Worm (Caenorhabditis elegans): Measurements from ENCODE around the gene atg-4.2.

The atg-4.2 gene

DNA sequence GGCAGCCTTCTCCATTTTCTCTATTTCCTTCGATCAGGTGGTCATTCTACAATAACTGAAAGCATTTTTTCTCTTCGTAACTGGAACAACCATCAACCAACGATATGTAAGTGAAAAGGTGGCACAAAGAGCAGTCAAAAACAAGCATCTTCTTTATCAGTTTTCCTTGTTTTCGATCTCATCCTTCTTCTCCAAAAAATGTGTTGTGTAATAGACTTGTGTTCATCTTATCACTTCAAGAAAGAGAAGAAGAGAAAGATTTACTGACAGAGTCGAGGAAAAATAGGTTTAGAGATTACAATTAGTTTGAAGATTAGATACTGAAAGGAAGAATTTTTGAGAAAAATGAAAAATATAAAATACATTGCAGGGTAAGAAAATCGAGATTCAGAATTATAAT is 22.5 kb upstream of the atg-4.2 start:
- TF ChIP-seq tra-4 (tag; optimal IDR thresholded peaks at IDR 0.05) (no peak), ama-1 (optimal IDR thresholded peaks at IDR 0.05) (no peak), F13C5.2 (tag; optimal IDR thresholded peaks at IDR 0.05) (no peak), tbx-11 (GFP tag; IDR thresholded peaks at IDR 0.05) (no peak), ceh-36 (tag; optimal IDR thresholded peaks at IDR 0.05) (no peak), hnd-1 (tag; optimal IDR thresholded peaks at IDR 0.05) (no peak), pes-1 (GFP tag; IDR thresholded peaks at IDR 0.05) (no peak), flt-1 (GFP tag; IDR thresholded peaks at IDR 0.05) (no peak), tbx-37 (GFP tag; conservative IDR thresholded peaks at IDR 0.05) (no peak)

DNA sequence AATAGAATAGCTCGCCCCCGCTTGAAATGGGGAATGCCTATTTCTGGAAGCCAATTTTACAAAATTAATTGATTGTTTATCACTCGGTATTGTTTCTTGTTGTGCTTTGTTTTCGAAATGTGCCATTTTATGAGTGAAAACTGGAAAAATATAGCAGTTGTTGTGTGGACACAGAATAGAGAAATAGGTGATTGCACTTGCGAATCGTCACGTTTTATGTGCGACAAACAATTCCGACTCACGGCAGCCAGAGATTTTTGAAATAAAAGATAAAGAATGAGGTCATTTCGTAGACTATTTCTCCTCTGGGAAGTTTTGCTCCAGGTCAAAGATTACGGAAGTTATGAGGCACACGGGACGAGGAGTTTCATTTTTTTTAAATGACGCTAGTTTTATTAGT is 20.9 kb upstream of the atg-4.2 start:
- TF ChIP-seq ets-7 (tag; optimal IDR thresholded peaks at IDR 0.05) (no peak), hmbx-1 (tag; optimal IDR thresholded peaks at IDR 0.05) (no peak), F13C5.2 (tag; optimal IDR thresholded peaks at IDR 0.05) (no peak)

DNA sequence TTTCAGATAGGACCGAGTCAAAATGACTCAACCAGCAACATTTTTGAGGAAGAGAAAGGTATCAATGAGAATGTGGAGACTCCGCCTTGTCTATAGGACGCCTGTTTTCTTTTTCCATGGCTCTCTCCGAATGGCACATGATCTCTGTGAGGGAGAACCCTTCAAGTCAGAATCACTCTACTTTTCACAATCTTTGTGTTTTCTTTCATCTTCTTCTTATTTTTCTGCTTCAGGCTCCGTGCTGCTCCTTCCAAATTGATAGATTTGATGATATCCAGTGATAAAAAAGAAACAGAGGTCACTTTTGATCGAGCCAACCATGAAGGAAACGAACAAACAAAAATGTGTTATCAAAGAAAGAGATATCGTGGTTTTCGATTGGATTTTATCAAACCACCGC is 18.8 kb upstream of the atg-4.2 start, which contains the start of gene ZK809.8:
TSS of gene ZK809.8 (minus strand) at position 34 of the 400 bp plus-strand sequence.
- TF ChIP-seq tbx-11 (GFP tag; IDR thresholded peaks at IDR 0.05), result no peak
- no peak for TF ChIP-seq hnd-1 (tag; optimal IDR thresholded peaks at IDR 0.05)
- no peak for TF ChIP-seq ceh-13 (GFP tag; optimal IDR thresholded peaks at IDR 0.05)
- no peak for TF ChIP-seq pes-1 (GFP tag; IDR thresholded peaks at IDR 0.05)
- TF ChIP-seq B0310.2 (tag; optimal IDR thresholded peaks at IDR 0.05), result no peak
- no peak for TF ChIP-seq scrt-1 (GFP tag; IDR thresholded peaks at IDR 0.05)
- no peak for TF ChIP-seq ama-1 (optimal IDR thresholded peaks at IDR 0.05)
- TF ChIP-seq ets-7 (tag; optimal IDR thresholded peaks at IDR 0.05), result no peak
- no peak for TF ChIP-seq sea-1 (GFP tag; conservative IDR thresholded peaks at IDR 0.05)
- TF ChIP-seq tra-4 (tag; optimal IDR thresholded peaks at IDR 0.05), result no peak
- no peak for TF ChIP-seq flt-1 (GFP tag; IDR thresholded peaks at IDR 0.05)
- TF ChIP-seq aly-1 (tag; optimal IDR thresholded peaks at IDR 0.05), result no peak
- no peak for TF ChIP-seq F13C5.2 (tag; optimal IDR thresholded peaks at IDR 0.05)
- TF ChIP-seq hmg-4 (GFP tag; optimal IDR thresholded peaks at IDR 0.05), result no peak

DNA sequence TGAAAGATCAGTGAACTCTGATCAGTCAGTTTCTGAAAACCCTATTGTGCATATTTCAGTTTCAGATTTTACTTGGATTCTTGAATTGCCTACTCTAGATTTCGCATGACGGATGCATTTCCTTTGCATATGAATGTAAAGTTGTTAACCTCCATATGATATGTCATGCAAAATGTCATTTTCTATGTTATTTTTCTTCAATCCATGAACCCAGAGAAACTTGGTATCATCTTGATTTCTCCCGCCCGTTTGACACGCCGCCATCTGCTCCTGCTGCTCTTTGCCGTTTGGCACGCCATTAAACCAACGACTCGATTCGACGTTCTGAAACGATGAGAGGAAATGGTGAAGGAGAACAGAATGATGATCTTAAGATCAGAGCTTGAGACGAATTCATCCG is 17.5 kb upstream of the atg-4.2 start:
- TF ChIP-seq tbx-11 (GFP tag; IDR thresholded peaks at IDR 0.05), result no peak
- TF ChIP-seq ama-1 (optimal IDR thresholded peaks at IDR 0.05), result no peak
- no peak for TF ChIP-seq F13C5.2 (tag; optimal IDR thresholded peaks at IDR 0.05)
- TF ChIP-seq ceh-13 (GFP tag; optimal IDR thresholded peaks at IDR 0.05), result no peak
- no peak for TF ChIP-seq scrt-1 (GFP tag; IDR thresholded peaks at IDR 0.05)
- TF ChIP-seq ets-7 (tag; optimal IDR thresholded peaks at IDR 0.05), result no peak
- no peak for TF ChIP-seq aly-1 (tag; optimal IDR thresholded peaks at IDR 0.05)
- TF ChIP-seq tbx-37 (GFP tag; conservative IDR thresholded peaks at IDR 0.05), result no peak
- TF ChIP-seq tra-4 (tag; optimal IDR thresholded peaks at IDR 0.05), result no peak
- TF ChIP-seq pes-1 (GFP tag; IDR thresholded peaks at IDR 0.05), result no peak
- no peak for TF ChIP-seq B0310.2 (tag; optimal IDR thresholded peaks at IDR 0.05)

DNA sequence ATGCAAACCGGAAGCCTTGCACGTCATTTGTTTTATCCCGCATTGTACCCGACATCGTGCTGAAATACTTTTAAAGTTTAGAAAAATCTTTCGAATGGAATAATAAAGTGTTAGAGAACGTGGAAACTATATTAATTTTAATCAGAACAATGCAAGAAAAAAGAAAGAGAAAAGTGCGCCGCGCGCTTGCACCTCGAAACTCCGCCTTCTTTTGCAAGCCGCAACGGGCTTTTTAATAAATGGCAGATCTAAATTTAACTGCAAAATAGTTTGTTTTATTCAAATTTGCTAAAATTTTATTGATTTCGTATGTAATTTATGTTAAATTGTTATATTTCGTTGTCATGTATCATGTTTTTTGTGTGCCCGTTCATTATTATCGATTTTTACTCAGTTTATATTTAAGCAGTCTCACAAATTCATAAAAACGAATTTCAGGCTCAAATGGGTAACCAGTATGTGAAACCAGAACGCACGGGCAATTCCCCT is 15.8 kb upstream of the atg-4.2 start, which contains the start of the genes acl-3 and ndub-6:
TSS of gene acl-3 (minus strand) at position 59 of the 489 bp plus-strand sequence.
TSS of gene ndub-6 (plus strand) at position 439 of the 489 bp plus-strand sequence.
- no peak for TF ChIP-seq hnd-1 (tag; optimal IDR thresholded peaks at IDR 0.05)
- TF ChIP-seq ceh-36 (tag; optimal IDR thresholded peaks at IDR 0.05), result no peak
- TF ChIP-seq F13C5.2 (tag; optimal IDR thresholded peaks at IDR 0.05), result no peak
- no peak for TF ChIP-seq tra-4 (tag; optimal IDR thresholded peaks at IDR 0.05)
- TF ChIP-seq tbx-11 (GFP tag; IDR thresholded peaks at IDR 0.05), result no peak
- no peak for TF ChIP-seq flt-1 (GFP tag; IDR thresholded peaks at IDR 0.05)
- TF ChIP-seq tbx-37 (GFP tag; conservative IDR thresholded peaks at IDR 0.05), result no peak
- no peak for TF ChIP-seq ceh-13 (GFP tag; optimal IDR thresholded peaks at IDR 0.05)
- TF ChIP-seq aly-1 (tag; optimal IDR thresholded peaks at IDR 0.05), result no peak
- no peak for TF ChIP-seq hmbx-1 (tag; optimal IDR thresholded peaks at IDR 0.05)
- no peak for TF ChIP-seq sea-1 (GFP tag; conservative IDR thresholded peaks at IDR 0.05)
- no peak for TF ChIP-seq scrt-1 (GFP tag; IDR thresholded peaks at IDR 0.05)
- TF ChIP-seq ama-1 (optimal IDR thresholded peaks at IDR 0.05), result no peak
- TF ChIP-seq pes-1 (GFP tag; IDR thresholded peaks at IDR 0.05), result no peak
- no peak for TF ChIP-seq hmg-4 (GFP tag; optimal IDR thresholded peaks at IDR 0.05)

DNA sequence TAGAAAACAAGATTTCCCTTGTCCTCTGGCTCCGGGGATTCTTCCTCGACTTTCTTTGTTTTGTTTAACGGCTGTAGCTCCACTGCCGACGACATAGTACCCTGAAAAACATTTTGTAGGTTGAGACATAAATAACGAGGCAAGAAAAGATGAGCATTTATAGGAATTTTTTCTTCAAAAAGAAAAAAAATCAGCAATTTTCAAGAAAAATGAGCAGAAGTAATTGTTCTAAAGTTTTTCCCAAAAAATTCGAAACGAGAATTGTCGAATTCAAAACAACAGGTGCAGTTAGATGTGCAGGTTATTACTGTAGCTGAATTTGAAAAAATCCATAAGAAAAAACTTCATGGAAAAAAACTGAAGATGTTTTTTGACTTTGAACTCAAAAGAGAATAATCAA is 12.5 kb upstream of the atg-4.2 start, which contains the start of gene ent-1:
TSS of gene ent-1 (minus strand) at position 101 of the 400 bp plus-strand sequence.
- TF ChIP-seq hmg-4 (GFP tag; optimal IDR thresholded peaks at IDR 0.05) (no peak), hnd-1 (tag; optimal IDR thresholded peaks at IDR 0.05) (no peak), pes-1 (GFP tag; IDR thresholded peaks at IDR 0.05) (no peak), ets-7 (tag; optimal IDR thresholded peaks at IDR 0.05) (no peak), tbx-37 (GFP tag; conservative IDR thresholded peaks at IDR 0.05) (no peak), F13C5.2 (tag; optimal IDR thresholded peaks at IDR 0.05) (no peak), tbx-11 (GFP tag; IDR thresholded peaks at IDR 0.05) (no peak), ama-1 (optimal IDR thresholded peaks at IDR 0.05) (no peak), tra-4 (tag; optimal IDR thresholded peaks at IDR 0.05) (no peak), ceh-36 (tag; optimal IDR thresholded peaks at IDR 0.05) (no peak), ceh-13 (GFP tag; optimal IDR thresholded peaks at IDR 0.05) (no peak)

DNA sequence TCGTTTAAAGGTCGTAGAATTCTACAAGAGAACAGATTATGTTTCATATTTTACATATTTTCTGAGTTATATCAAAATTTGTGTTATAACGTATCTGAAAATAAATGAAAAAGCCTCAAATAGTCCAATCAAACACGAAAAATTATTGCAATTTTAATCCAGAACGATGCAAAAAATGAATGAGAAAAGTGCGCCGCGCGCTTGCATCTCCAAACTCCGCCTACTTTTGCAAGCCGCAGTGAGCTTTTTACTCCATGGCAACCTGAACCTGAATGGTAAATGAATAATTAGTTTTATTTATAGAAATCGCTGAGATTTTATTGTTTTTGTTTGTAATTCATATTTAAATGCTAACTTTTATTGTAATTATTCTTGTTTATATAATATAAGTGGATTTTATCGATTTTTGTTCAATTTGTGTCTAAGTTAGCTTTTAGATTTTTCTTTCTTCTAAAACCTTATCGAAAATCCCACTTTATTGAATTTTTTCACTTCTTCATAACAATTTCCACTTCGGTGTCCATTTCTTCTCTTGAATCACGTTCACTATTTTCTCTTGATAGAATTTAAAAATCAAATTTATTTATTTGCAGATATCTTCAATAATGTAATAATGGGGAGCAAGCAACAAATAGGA is 11.6 kb upstream of the atg-4.2 start, which contains the start of gene ZK809.5:
TSS of gene ZK809.5 (plus strand) at position 587 of the 637 bp plus-strand sequence.
- TF ChIP-seq ets-7 (tag; optimal IDR thresholded peaks at IDR 0.05) (no peak), tra-4 (tag; optimal IDR thresholded peaks at IDR 0.05) (no peak), tbx-37 (GFP tag; conservative IDR thresholded peaks at IDR 0.05) (no peak), tbx-11 (GFP tag; IDR thresholded peaks at IDR 0.05) (no peak), pes-1 (GFP tag; IDR thresholded peaks at IDR 0.05) (no peak), ceh-13 (GFP tag; optimal IDR thresholded peaks at IDR 0.05) (no peak)
